Worm (Caenorhabditis elegans): ENCODE results near the gene C55C3.3.

C55C3.3 gene

ce11 chrIV:5706603-5707002 lies 21.5 kb downstream of the C55C3.3 start:
- TF ChIP-seq unc-62 (GFP tag; optimal IDR thresholded peaks at IDR 0.05), result no peak

ce11 chrIV:5708796-5709195 lies 23.7 kb downstream of the C55C3.3 start, which contains the start of gene C55C3.1:
Gene C55C3.1 (plus strand): TSS chrIV:5709096.
- TF ChIP-seq unc-62 (GFP tag; optimal IDR thresholded peaks at IDR 0.05), result no peak

ce11 chrIV:5715341-5716112 lies 30.4 kb downstream of the C55C3.3 start:
- no peak for TF ChIP-seq unc-62 (GFP tag; optimal IDR thresholded peaks at IDR 0.05)

DNA sequence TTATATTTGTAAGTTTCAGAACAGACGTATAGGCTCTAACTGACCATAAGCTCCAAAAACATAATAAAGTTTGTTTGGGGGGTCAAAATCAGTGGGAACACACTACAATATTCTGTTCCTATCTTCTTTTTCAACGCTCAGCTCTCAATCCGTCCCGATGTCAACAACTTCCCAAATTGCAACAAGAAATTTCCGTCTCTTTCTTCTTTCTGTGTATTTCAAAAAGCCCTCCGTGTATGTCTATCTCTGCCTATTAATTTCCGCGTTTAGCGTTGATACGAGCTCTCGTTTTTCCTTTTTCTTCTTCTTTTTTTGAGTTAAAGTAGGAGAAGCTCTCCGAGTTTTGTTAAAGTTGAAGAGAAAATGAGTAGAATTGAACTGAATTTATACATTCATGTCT lies 38.6 kb downstream of the C55C3.3 start:
- TF ChIP-seq unc-62 (GFP tag; optimal IDR thresholded peaks at IDR 0.05), result no peak

DNA sequence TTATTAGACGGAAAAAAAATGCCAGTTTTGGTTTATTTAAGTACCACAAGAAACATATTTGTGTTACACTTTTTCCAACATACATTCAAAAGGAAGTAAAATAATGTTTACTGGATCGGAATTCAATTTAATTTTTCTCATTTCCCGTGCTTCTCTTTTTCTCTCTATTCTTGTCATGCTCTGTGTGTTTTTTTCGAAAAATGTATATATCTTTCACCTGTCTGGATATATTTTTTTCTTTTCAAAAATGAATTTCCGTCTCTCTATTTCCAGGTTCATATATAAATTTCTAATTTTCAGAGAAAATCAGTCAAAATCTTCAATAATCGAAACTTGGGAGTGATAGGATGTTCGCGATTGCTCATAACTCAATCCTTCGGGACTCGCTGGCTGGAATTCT lies 40.2 kb downstream of the C55C3.3 start, which contains the start of gene H35B03.1:
Gene H35B03.1 (plus strand): TSS at position 301 of the 400 bp plus-strand sequence.
- no peak for TF ChIP-seq unc-62 (GFP tag; optimal IDR thresholded peaks at IDR 0.05)

DNA sequence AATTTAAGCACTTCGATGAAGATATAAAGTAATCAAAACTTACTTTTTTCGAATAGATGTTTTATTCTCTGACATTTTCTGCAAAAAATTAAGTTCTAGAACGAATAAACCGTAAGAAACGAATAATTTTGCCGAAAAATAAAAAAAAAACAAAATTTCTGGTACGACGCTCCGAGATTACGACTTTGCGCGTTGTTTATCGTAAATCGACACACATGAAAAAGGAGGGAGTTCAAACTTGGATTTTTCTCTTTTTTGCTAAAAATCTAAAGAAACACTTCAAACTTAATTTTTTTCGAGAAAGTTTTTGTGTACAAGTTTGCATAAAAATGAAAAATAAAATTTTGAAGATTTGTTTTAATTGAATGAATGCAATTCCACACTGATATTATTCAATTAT lies 46.5 kb downstream of the C55C3.3 start, which contains the start of gene H35B03.2:
Gene H35B03.2 (minus strand): TSS at position 78 of the 400 bp plus-strand sequence.
- TF ChIP-seq unc-62 (GFP tag; optimal IDR thresholded peaks at IDR 0.05), result no peak

- TF ChIP-seq unc-62 (GFP tag; optimal IDR thresholded peaks at IDR 0.05), result no peak
Observed at ce11 chrIV:5734720-5735119, 49.6 kb downstream of the C55C3.3 start, which contains the start of gene cpg-18. Gene cpg-18 (plus strand): TSS chrIV:5735020.
